Fruit fly (Drosophila melanogaster) whole organism, wandering third instar larva: Measurements from ENCODE around the gene WASp.
A peak's percentile ranks its signal among the peaks of the same experiment; 100 is the strongest.

Experiments used
- Abd-B ChIP-seq: fragments of >200 bp; optimal IDR thresholded peaks from 2 replicates; lab custom pipeline; 2017; ENCODE audit warnings: missing biosample characterization, missing genetic modification characterization
- CG32264 ChIP-seq: fragments of 200-800 bp; sonication (Bioruptor generic); optimal IDR thresholded peaks from 2 replicates; lab custom pipeline; 2016; ENCODE audit warnings: missing biosample characterization, missing genetic modification characterization
- CG9705 ChIP-seq: fragments of 200-800 bp; sonication (Bioruptor generic); optimal IDR thresholded peaks from 2 replicates; lab custom pipeline; 2018; ENCODE audit warnings: missing biosample characterization, mild to moderate bottlenecking, missing genetic modification characterization
- Dfd ChIP-seq: fragments of >200 bp; optimal IDR thresholded peaks from 2 replicates; lab custom pipeline; 2017; ENCODE audit warnings: missing biosample characterization, missing genetic modification characterization
- Dif ChIP-seq: fragments of 200-275, 200-300 bp; sonication (Bioruptor generic); optimal IDR thresholded peaks from 2 replicates; lab custom pipeline; 2018; ENCODE audit warnings: missing biosample characterization, missing genetic modification characterization; ENCODE audit not compliant: partially characterized antibody
- HLH106 ChIP-seq: fragments of 200-800 bp; optimal IDR thresholded peaks from 3 replicates; lab custom pipeline; 2019; ENCODE audit warnings: missing biosample characterization, mild to moderate bottlenecking, missing genetic modification characterization, moderate library complexity
- Hnf4 ChIP-seq: fragments of 200-800 bp; sonication (Bioruptor generic); optimal IDR thresholded peaks from 2 replicates; lab custom pipeline; 2016; ENCODE audit warnings: missing biosample characterization, mild to moderate bottlenecking, missing genetic modification characterization
- Hr83 ChIP-seq: fragments of 200-300 bp; sonication (Bioruptor generic); optimal IDR thresholded peaks from 2 replicates; lab custom pipeline; 2016; ENCODE audit warnings: missing biosample characterization, mild to moderate bottlenecking, missing genetic modification characterization, moderate library complexity; ENCODE audit not compliant: poor library complexity, severe bottlenecking
- Jra ChIP-seq: sonication (Bioruptor generic); optimal IDR thresholded peaks from 2 replicates; lab custom pipeline; 2016; ENCODE audit warnings: missing biosample characterization, missing genetic modification characterization
- Mio ChIP-seq: sonication (Bioruptor generic); optimal IDR thresholded peaks from 2 replicates; lab custom pipeline; 2016; ENCODE audit warnings: missing biosample characterization, missing genetic modification characterization
- Myc ChIP-seq: fragments of >200 bp; optimal IDR thresholded peaks from 2 replicates; lab custom pipeline; 2017
- N ChIP-seq: fragments of >200 bp; optimal IDR thresholded peaks from 2 replicates; lab custom pipeline; 2018; ENCODE audit warnings: missing biosample characterization, missing external identifiers, missing genetic modification characterization
- OdsH ChIP-seq: fragments of 200-800 bp; sonication (Bioruptor generic); optimal IDR thresholded peaks from 2 replicates; lab custom pipeline; 2016; ENCODE audit warnings: missing biosample characterization, mild to moderate bottlenecking, missing genetic modification characterization
- Rel ChIP-seq, 2 experiments: fragments of 200-800 bp; sonication (Bioruptor generic) in 1 of 2; optimal IDR thresholded peaks; 2 replicates in 1 of 2; 3 replicates in 1 of 2; lab custom pipeline; 2016 to 2019; ENCODE audit warnings: mild to moderate bottlenecking in 2 of 2, missing biosample characterization in 2 of 2, missing genetic modification characterization in 2 of 2, moderate library complexity in 1 of 2
- Sp1 ChIP-seq: fragments of 200-800 bp; sonication (Bioruptor generic); optimal IDR thresholded peaks from 3 replicates; lab custom pipeline; 2019; ENCODE audit warnings: missing biosample characterization, mild to moderate bottlenecking, missing genetic modification characterization, moderate library complexity
- br ChIP-seq: fragments of 200-800 bp; sonication (Bioruptor generic); optimal IDR thresholded peaks from 2 replicates; lab custom pipeline; 2016; ENCODE audit warnings: missing biosample characterization, missing genetic modification characterization
- brk ChIP-seq: fragments of 200-800 bp; sonication (Bioruptor generic); optimal IDR thresholded peaks from 2 replicates; lab custom pipeline; 2016; ENCODE audit warnings: missing biosample characterization, mild to moderate bottlenecking, missing genetic modification characterization
- dl ChIP-seq, 2 experiments: fragments of 175-275, 200-275 bp in 1 of 2; fragments of 200-275 bp in 1 of 2; sonication (Bioruptor generic); optimal IDR thresholded peaks; lab custom pipeline; 2018; ENCODE audit warnings: mild to moderate bottlenecking in 2 of 2, missing biosample characterization in 2 of 2, missing genetic modification characterization in 2 of 2, moderate library complexity in 2 of 2; ENCODE audit not compliant: partially characterized antibody in 2 of 2, insufficient read depth in 1 of 2
- dmrt93B ChIP-seq: fragments of 200-800 bp; sonication (Bioruptor generic); optimal IDR thresholded peaks from 2 replicates; lab custom pipeline; 2018; ENCODE audit warnings: missing biosample characterization, mild to moderate bottlenecking, missing genetic modification characterization
- ey ChIP-seq: fragments of 200-800 bp; sonication (Bioruptor generic); optimal IDR thresholded peaks from 2 replicates; lab custom pipeline; 2016; ENCODE audit warnings: missing biosample characterization, missing genetic modification characterization
- foxo ChIP-seq, 2 experiments: fragments of 200-800 bp; sonication (Bioruptor generic); optimal IDR thresholded peaks; 2 replicates in 1 of 2; 3 replicates in 1 of 2; lab custom pipeline; 2016 to 2017; ENCODE audit warnings: missing biosample characterization in 2 of 2, missing genetic modification characterization in 2 of 2
- fru ChIP-seq: fragments of 200-800 bp; sonication (Bioruptor generic); optimal IDR thresholded peaks from 3 replicates; lab custom pipeline; 2016; ENCODE audit warnings: missing biosample characterization, mild to moderate bottlenecking, missing genetic modification characterization
- h ChIP-seq: fragments of 200-800 bp; sonication (Bioruptor generic); optimal IDR thresholded peaks from 3 replicates; lab custom pipeline; 2016; ENCODE audit warnings: missing biosample characterization, mild to moderate bottlenecking, missing genetic modification characterization
- jim ChIP-seq: fragments of 175-275, 200-325 bp; sonication (Bioruptor generic); optimal IDR thresholded peaks from 2 replicates; lab custom pipeline; 2016; ENCODE audit warnings: missing biosample characterization, mild to moderate bottlenecking, missing genetic modification characterization
- lola ChIP-seq: fragments of >200 bp; optimal IDR thresholded peaks from 2 replicates; lab custom pipeline; 2017; ENCODE audit warnings: missing biosample characterization, missing genetic modification characterization
- pan ChIP-seq: fragments of >200 bp; optimal IDR thresholded peaks from 2 replicates; lab custom pipeline; 2017
- psq ChIP-seq: fragments of 200-800 bp; sonication (Bioruptor generic); optimal IDR thresholded peaks from 3 replicates; lab custom pipeline; 2017; ENCODE audit warnings: missing biosample characterization, mild to moderate bottlenecking, missing genetic modification characterization, moderate library complexity
- rgr ChIP-seq: fragments of 200-800 bp; sonication (Bioruptor generic); optimal IDR thresholded peaks from 3 replicates; lab custom pipeline; 2016; ENCODE audit warnings: missing biosample characterization, mild to moderate bottlenecking, missing genetic modification characterization
- sage ChIP-seq: fragments of 200-800 bp; sonication (Bioruptor generic); optimal IDR thresholded peaks from 2 replicates; lab custom pipeline; 2016; ENCODE audit warnings: missing biosample characterization, mild to moderate bottlenecking, missing genetic modification characterization
- tai ChIP-seq: sonication (Bioruptor generic); optimal IDR thresholded peaks from 2 replicates; lab custom pipeline; 2016; ENCODE audit warnings: missing biosample characterization, missing genetic modification characterization
- usp ChIP-seq: fragments of >200 bp; optimal IDR thresholded peaks from 2 replicates; lab custom pipeline; 2017; ENCODE audit warnings: missing biosample characterization, missing genetic modification characterization
- woc ChIP-seq: sonication (Bioruptor generic); optimal IDR thresholded peaks from 2 replicates; lab custom pipeline; 2016; ENCODE audit warnings: missing biosample characterization, mild to moderate bottlenecking, missing genetic modification characterization

The WASp gene

dm6 chr3R:28845377-28845876 is 13.6 kb upstream of the WASp start:
- TF ChIP-seq Rel (GFP tag; optimal IDR thresholded peaks at IDR 0.05; lab: Kevin White, UChicago) (no peak), Rel (tag; optimal IDR thresholded peaks at IDR 0.05; lab: Kevin White, UChicago) (peak; percentile 98), br (GFP tag; lab: Kevin White, UChicago) (no peak)

dm6 chr3R:28844611-28845376 is 13.0 kb upstream of the WASp start, which contains the start of the genes Apc and spg:
TSS of gene Apc (minus strand) at chr3R:28844748.
TSS of gene spg (plus strand) at chr3R:28845270.
- TF ChIP-seq h (GFP tag; lab: Kevin White, UChicago) (peak; percentile 48), Hr83 (GFP tag; lab: Kevin White, UChicago) (peak; percentile 16), Dif (GFP tag; lab: Kevin White, UChicago) (peak; percentile 18), Dfd (GFP tag; lab: Kevin White, UChicago) (no peak), Abd-B (GFP tag; lab: Kevin White, UChicago) (no peak), Hnf4 (GFP tag; lab: Kevin White, UChicago) (no peak), sage (GFP tag; lab: Kevin White, UChicago) (peak; percentile 8), psq (GFP tag; lab: Kevin White, UChicago) (peak; percentile 5), ey (GFP tag; lab: Kevin White, UChicago) (peak; percentile 14), HLH106 (peak; percentile 39), Myc (peak; percentile 77), dl (GFP tag; optimal IDR thresholded peaks at IDR 0.05; lab: Kevin White, UChicago; ENCODE audit: insufficient read depth in 1 of 2, partially characterized antibody in 2 of 2) (no peak), foxo (GFP tag; optimal IDR thresholded peaks at IDR 0.05; lab: Kevin White, UChicago) (peak in 1 of 2 experiments; percentile 4), jim (GFP tag; lab: Kevin White, UChicago) (peak; percentile 9), woc (GFP tag; lab: Kevin White, UChicago) (peak; percentile 16), OdsH (GFP tag; lab: Kevin White, UChicago) (peak; percentile 47), br (GFP tag; lab: Kevin White, UChicago) (peak; percentile 50), pan (lab: Kevin White, UChicago) (no peak), tai (no peak), fru (GFP tag; lab: Kevin White, UChicago) (peak; percentile 24), rgr (GFP tag; lab: Kevin White, UChicago) (peak; percentile 25), usp (GFP tag; lab: Kevin White, UChicago) (no peak), CG9705 (GFP tag; lab: Kevin White, UChicago) (no peak), Sp1 (GFP tag; lab: Kevin White, UChicago) (peak; percentile 41)
- TF ChIP-seq, all 38 proteins: peak for 16

- no peak for TF ChIP-seq Myc
- no peak for TF ChIP-seq Dif (GFP tag; lab: Kevin White, UChicago)
- TF ChIP-seq Sp1 (GFP tag; lab: Kevin White, UChicago) = no peak
- no peak for TF ChIP-seq jim (GFP tag; lab: Kevin White, UChicago)
- TF ChIP-seq woc (GFP tag; lab: Kevin White, UChicago) = no peak
- no peak for TF ChIP-seq HLH106
- no peak for TF ChIP-seq dmrt93B (GFP tag; lab: Kevin White, UChicago)
- TF ChIP-seq Dfd (GFP tag; lab: Kevin White, UChicago) = no peak
- TF ChIP-seq Mio = no peak
- TF ChIP-seq CG32264 = no peak
- TF ChIP-seq N (GFP tag; lab: Kevin White, UChicago) = no peak
- no peak for TF ChIP-seq Jra
- TF ChIP-seq lola = no peak
- TF ChIP-seq brk = no peak
- TF ChIP-seq CG9705 (GFP tag; lab: Kevin White, UChicago) = no peak
These were observed 12.2 kb upstream of the WASp start for dm6 chr3R:28843776-28844610.
